Fruit fly (Drosophila melanogaster) whole organism, prepupa: Measurements from ENCODE around the gene Gad1.

Experiments
- CG10631 ChIP-seq: fragments of 200-800 bp; sonication (Bioruptor generic); optimal IDR thresholded peaks from 2 replicates; lab custom pipeline; 2016; ENCODE audit warnings: missing biosample characterization, missing genetic modification characterization
- CG11294 ChIP-seq: fragments of 200-800 bp; sonication (Bioruptor generic); IDR thresholded peaks from 2 replicates; pipeline ENCODE4 v1.3.6; 2022; ENCODE audit warnings: missing biosample characterization, missing genetic modification characterization
- CG11902 ChIP-seq: fragments of 200-800 bp; sonication (Bioruptor generic); optimal IDR thresholded peaks from 3 replicates; lab custom pipeline; 2016; ENCODE audit warnings: missing biosample characterization, missing genetic modification characterization
- CG16779 ChIP-seq: fragments of 200-800 bp; sonication (Bioruptor generic); optimal IDR thresholded peaks from 3 replicates; lab custom pipeline; 2017; ENCODE audit warnings: missing biosample characterization, mild to moderate bottlenecking, missing genetic modification characterization
- CG4318 ChIP-seq: fragments of 200-800 bp; sonication (Bioruptor generic); optimal IDR thresholded peaks from 3 replicates; lab custom pipeline; 2017; ENCODE audit warnings: missing biosample characterization, mild to moderate bottlenecking, missing genetic modification characterization
- CG6808 ChIP-seq: fragments of 200-800 bp; sonication (Bioruptor generic); optimal IDR thresholded peaks from 3 replicates; lab custom pipeline; 2017; ENCODE audit warnings: missing biosample characterization, missing genetic modification characterization, mild to moderate bottlenecking, moderate library complexity, missing genetic modification reagents
- CG9139 ChIP-seq: fragments of 200-800 bp; sonication (Bioruptor generic); optimal IDR thresholded peaks from 3 replicates; lab custom pipeline; 2017; ENCODE audit warnings: missing biosample characterization, mild to moderate bottlenecking, missing genetic modification characterization
- OdsH ChIP-seq: fragments of 200-800 bp; sonication (Bioruptor generic); optimal IDR thresholded peaks from 3 replicates; lab custom pipeline; 2016; ENCODE audit warnings: missing biosample characterization, missing genetic modification characterization
- dac ChIP-seq: fragments of 200-800 bp; sonication (Bioruptor generic); optimal IDR thresholded peaks from 2 replicates; lab custom pipeline; 2017; ENCODE audit warnings: missing biosample characterization, mild to moderate bottlenecking, missing genetic modification characterization
- fd85E ChIP-seq: fragments of 200-800 bp; sonication (Bioruptor generic); optimal IDR thresholded peaks from 3 replicates; lab custom pipeline; 2016; ENCODE audit warnings: missing biosample characterization, missing genetic modification characterization
- topi ChIP-seq: fragments of 200-800 bp; sonication (Bioruptor generic); optimal IDR thresholded peaks from 3 replicates; lab custom pipeline; 2016; ENCODE audit warnings: missing biosample characterization, missing genetic modification characterization
- vri ChIP-seq: fragments of 200-800 bp; sonication (Bioruptor generic); optimal IDR thresholded peaks from 3 replicates; lab custom pipeline; 2016; ENCODE audit warnings: missing biosample characterization, mild to moderate bottlenecking, missing genetic modification characterization

- TF ChIP-seq topi = peak; percentile 83
- TF ChIP-seq OdsH (GFP tag; lab: Kevin White, UChicago) = peak; percentile 83
- TF ChIP-seq CG4318 (GFP tag; lab: Kevin White, UChicago) = peak; percentile 78
- TF ChIP-seq CG11294 = peak; percentile 92
- TF ChIP-seq CG10631 (GFP tag; lab: Kevin White, UChicago) = peak; percentile 86
- peak; percentile 40 for TF ChIP-seq dac (GFP tag; lab: Kevin White, UChicago)
- TF ChIP-seq CG11902 (GFP tag; lab: Kevin White, UChicago) = peak; percentile 70
- no peak for TF ChIP-seq vri
- peak; percentile 68 for TF ChIP-seq CG9139 (GFP tag; lab: Kevin White, UChicago)
- peak; percentile 37 for TF ChIP-seq CG6808
- no peak for TF ChIP-seq CG16779 (tag; lab: Kevin White, UChicago)
- peak; percentile 54 for TF ChIP-seq fd85E (GFP tag; lab: Kevin White, UChicago)
These were observed 17.6 kb downstream of the Gad1 start for dm6 chr3L:4070996-4071379.
